Worm (Caenorhabditis elegans) whole organism, L2 larva: ENCODE results near the gene clec-33.

Experiments
- R02D3.7 ChIP-seq: fragments of 150-350 bp; optimal IDR thresholded peaks from 2 replicates; lab custom pipeline; 2014; ENCODE audit warnings: missing biosample characterization, missing genetic modification characterization
- ama-1 ChIP-seq: fragments of 150-350 bp; optimal IDR thresholded peaks from 2 replicates; lab custom pipeline; 2018; ENCODE audit warnings: inconsistent platforms
- ceh-82 ChIP-seq: fragments of 150-350 bp; optimal IDR thresholded peaks from 2 replicates; lab custom pipeline; 2014; ENCODE audit warnings: missing biosample characterization, missing genetic modification characterization
- lin-39 ChIP-seq: fragments of 150-350 bp; optimal IDR thresholded peaks from 2 replicates; lab custom pipeline; 2014; ENCODE audit warnings: missing biosample characterization, missing genetic modification reagents, missing genetic modification characterization
- nhr-11 ChIP-seq: fragments of 150-350 bp; optimal IDR thresholded peaks from 2 replicates; lab custom pipeline; 2014; ENCODE audit warnings: missing biosample characterization, missing genetic modification characterization
- nhr-237 ChIP-seq: fragments of 150-350 bp; optimal IDR thresholded peaks from 2 replicates; lab custom pipeline; 2014; ENCODE audit warnings: missing biosample characterization, missing genetic modification characterization
- nhr-25 ChIP-seq: fragments of 150-350 bp; sonication (generic microtip); optimal IDR thresholded peaks from 3 replicates; lab custom pipeline; 2014; ENCODE audit warnings: missing biosample characterization, missing genetic modification characterization
- snpc-4 ChIP-seq: fragments of 150-350 bp; optimal IDR thresholded peaks from 2 replicates; lab custom pipeline; 2014; ENCODE audit warnings: missing biosample characterization, missing genetic modification characterization
- unc-39 ChIP-seq: fragments of 150-350 bp; optimal IDR thresholded peaks from 2 replicates; lab custom pipeline; 2014; ENCODE audit warnings: missing biosample characterization, missing genetic modification characterization
- unc-62 ChIP-seq: fragments of 150-350 bp; optimal IDR thresholded peaks from 2 replicates; lab custom pipeline; 2014; ENCODE audit warnings: missing biosample characterization, missing genetic modification reagents, missing genetic modification characterization
- zag-1 ChIP-seq: fragments of 150-350 bp; optimal IDR thresholded peaks from 2 replicates; lab custom pipeline; 2014; ENCODE audit warnings: missing biosample characterization, missing genetic modification characterization

- no peak for TF ChIP-seq unc-62 (GFP tag; lab: Kevin White, UChicago)
- no peak for TF ChIP-seq unc-39 (tag; lab: Kevin White, UChicago)
- no peak for TF ChIP-seq zag-1 (tag; lab: Kevin White, UChicago)
- no peak for TF ChIP-seq nhr-237 (tag; lab: Kevin White, UChicago)
- no peak for TF ChIP-seq ama-1 (lab: Kevin White, UChicago)
- no peak for TF ChIP-seq ceh-82 (tag; lab: Kevin White, UChicago)
- TF ChIP-seq nhr-25 (tag; lab: Kevin White, UChicago) = no peak
- TF ChIP-seq nhr-11 (tag; lab: Kevin White, UChicago) = no peak
- no peak for TF ChIP-seq snpc-4 (tag; lab: Kevin White, UChicago)
- TF ChIP-seq lin-39 (tag; lab: Kevin White, UChicago) = no peak
- TF ChIP-seq R02D3.7 (tag; lab: Kevin White, UChicago) = no peak
Measured at ce11 chrV:16904612-16905011, 35.0 kb upstream of the clec-33 start, which contains the start of gene nhr-262.
